Worm (Caenorhabditis elegans) whole organism, L1 larva: ENCODE data around the gene T09A5.14.

Experiments used
- aha-1 ChIP-seq: fragments of 150-350 bp; optimal IDR thresholded peaks from 2 replicates; lab custom pipeline; 2014; ENCODE audit warnings: missing biosample characterization, missing genetic modification characterization
- ama-1 ChIP-seq: fragments of 150-350 bp; optimal IDR thresholded peaks from 2 replicates; lab custom pipeline; 2014
- fos-1 ChIP-seq: fragments of 150-350 bp; optimal IDR thresholded peaks from 2 replicates; lab custom pipeline; 2014; ENCODE audit warnings: missing biosample characterization, missing genetic modification characterization
- hlh-17 ChIP-seq: fragments of 200-800 bp; sonication (Bioruptor generic); optimal IDR thresholded peaks from 2 replicates; lab custom pipeline; 2018; ENCODE audit warnings: missing genetic modification characterization, mild to moderate bottlenecking, missing compliant biosample characterization, moderate library complexity, borderline replicate concordance
- jun-1 ChIP-seq: fragments of 150-350 bp; optimal IDR thresholded peaks from 2 replicates; lab custom pipeline; 2014; ENCODE audit warnings: missing biosample characterization, missing genetic modification reagents, missing genetic modification characterization
- lin-39 ChIP-seq: fragments of 150-350 bp; optimal IDR thresholded peaks from 2 replicates; lab custom pipeline; 2014; ENCODE audit warnings: missing biosample characterization, missing genetic modification reagents, missing genetic modification characterization
- mab-9 ChIP-seq: fragments of 200-800 bp; sonication (Bioruptor generic); IDR thresholded peaks from 2 replicates; pipeline ENCODE4 v1.3.6; 2022; ENCODE audit warnings: missing genetic modification reagents, missing genetic modification characterization, missing compliant biosample characterization
- nhr-12 ChIP-seq: sonication (generic microtip); optimal IDR thresholded peaks from 2 replicates; lab custom pipeline; 2017; ENCODE audit warnings: missing biosample characterization, missing genetic modification characterization
- pax-3 ChIP-seq: fragments of 200-800 bp; sonication (Bioruptor generic); optimal IDR thresholded peaks from 2 replicates; lab custom pipeline; 2018; ENCODE audit warnings: mild to moderate bottlenecking, missing genetic modification characterization, moderate library complexity, missing compliant biosample characterization
- snu-23 ChIP-seq: sonication (generic microtip); optimal IDR thresholded peaks from 2 replicates; lab custom pipeline; 2016; ENCODE audit warnings: missing genetic modification characterization, missing compliant biosample characterization

ce11 chrII:7795299-7795698, 36.9 kb upstream of the T09A5.14 start:
- no peak for TF ChIP-seq aha-1 (tag; lab: Kevin White, UChicago)
- TF ChIP-seq hlh-17 (GFP tag; lab: Kevin White, UChicago) = no peak
- TF ChIP-seq snu-23 (GFP tag; lab: Kevin White, UChicago) = no peak
- no peak for TF ChIP-seq fos-1
- no peak for TF ChIP-seq mab-9 (GFP tag; lab: Robert Waterston, UW)
- TF ChIP-seq jun-1 (tag; lab: Kevin White, UChicago) = no peak
- TF ChIP-seq pax-3 (tag; lab: Kevin White, UChicago) = no peak
- TF ChIP-seq lin-39 (tag; lab: Kevin White, UChicago) = no peak
- no peak for TF ChIP-seq ama-1 (lab: Kevin White, UChicago)
- TF ChIP-seq nhr-12 (tag; lab: Kevin White, UChicago) = no peak
